Worm (Caenorhabditis elegans): ENCODE measurements around the gene C31B8.12.

DNA sequence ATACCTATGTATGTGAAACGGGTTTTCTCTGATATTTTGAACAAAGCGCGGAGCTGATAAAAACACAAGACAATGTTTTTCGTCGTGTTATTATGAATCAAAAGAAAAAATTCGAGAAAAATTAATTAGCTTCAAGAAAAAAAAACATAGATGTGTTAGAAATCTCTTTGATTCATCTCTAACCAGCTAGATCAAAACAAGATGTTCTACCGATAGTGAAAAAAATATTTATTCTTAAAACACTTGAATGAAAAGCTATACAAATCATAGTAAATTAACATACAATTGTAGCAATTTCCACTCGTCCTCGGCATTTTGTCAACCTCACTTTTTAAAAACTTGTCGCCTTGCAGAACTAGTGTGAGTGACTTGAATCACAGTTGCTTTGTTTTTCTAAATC is 14.8 kb upstream of the C31B8.12 start:
- no peak for TF ChIP-seq ama-1 (optimal IDR thresholded peaks at IDR 0.05)
- TF ChIP-seq B0310.2 (tag; optimal IDR thresholded peaks at IDR 0.05), result no peak
- TF ChIP-seq aly-1 (tag; optimal IDR thresholded peaks at IDR 0.05), result no peak
- no peak for TF ChIP-seq pes-1 (GFP tag; IDR thresholded peaks at IDR 0.05)
- no peak for TF ChIP-seq hnd-1 (tag; optimal IDR thresholded peaks at IDR 0.05)
- no peak for TF ChIP-seq hmbx-1 (tag; optimal IDR thresholded peaks at IDR 0.05)
- TF ChIP-seq sea-1 (GFP tag; conservative IDR thresholded peaks at IDR 0.05), result no peak
- no peak for TF ChIP-seq flt-1 (GFP tag; IDR thresholded peaks at IDR 0.05)
- TF ChIP-seq tbx-11 (GFP tag; IDR thresholded peaks at IDR 0.05), result no peak

All from whole organism, early embryonic.